Worm (Caenorhabditis elegans) whole organism, L2 larva: ENCODE measurements around the gene F57F5.3.

Experiments
- ZK546.5 ChIP-seq: sonication (generic microtip); optimal IDR thresholded peaks from 2 replicates; lab custom pipeline; 2017; ENCODE audit warnings: missing biosample characterization, missing genetic modification characterization
- blmp-1 ChIP-seq: sonication (generic microtip); optimal IDR thresholded peaks from 2 replicates; lab custom pipeline; 2017; ENCODE audit warnings: missing genetic modification characterization, mild to moderate bottlenecking, missing compliant biosample characterization, antibody characterized with exemption, moderate library complexity; ENCODE audit not compliant: insufficient read depth
- egl-27 ChIP-seq: sonication (generic microtip); optimal IDR thresholded peaks from 3 replicates; lab custom pipeline; 2017; ENCODE audit warnings: missing biosample characterization, missing genetic modification reagents, missing genetic modification characterization
- skn-1 ChIP-seq: sonication (generic microtip); optimal IDR thresholded peaks from 2 replicates; lab custom pipeline; 2017; ENCODE audit warnings: missing biosample characterization, missing genetic modification characterization
- unc-62 ChIP-seq: fragments of 150-350 bp; optimal IDR thresholded peaks from 2 replicates; lab custom pipeline; 2014; ENCODE audit warnings: missing biosample characterization, missing genetic modification reagents, missing genetic modification characterization

DNA sequence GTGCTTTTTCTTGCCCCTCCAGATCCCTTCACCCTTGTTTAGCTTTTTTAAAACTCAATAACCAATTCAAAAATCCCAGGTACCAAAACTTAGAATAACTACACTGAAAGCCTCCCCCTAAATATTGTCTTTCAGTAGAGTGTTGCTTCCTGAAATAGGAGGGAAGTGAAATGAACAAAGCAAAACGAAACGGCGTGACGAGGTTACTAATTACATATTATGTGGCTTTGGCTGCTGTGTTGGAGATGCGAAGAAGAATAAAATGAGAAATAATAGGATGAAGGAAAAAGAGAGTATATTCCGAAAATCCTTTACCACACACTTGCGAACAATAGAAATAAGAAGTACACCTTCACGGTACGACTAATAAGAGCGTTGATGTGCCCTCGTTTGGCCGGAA, 29.7 kb upstream of the F57F5.3 start:
- TF ChIP-seq skn-1 (no peak), egl-27 (tag; lab: Kevin White, UChicago) (no peak), ZK546.5 (tag; lab: Kevin White, UChicago) (no peak), unc-62 (GFP tag; lab: Kevin White, UChicago) (no peak), blmp-1 (no peak)
